Worm (Caenorhabditis elegans) whole organism, L1 larva: ENCODE results near the gene flad-1.

ENCODE experiments used
- C04F5.9 ChIP-seq: sonication (generic microtip); optimal IDR thresholded peaks from 2 replicates; lab custom pipeline; 2016; ENCODE audit warnings: missing genetic modification characterization, missing compliant biosample characterization
- aha-1 ChIP-seq: fragments of 150-350 bp; optimal IDR thresholded peaks from 2 replicates; lab custom pipeline; 2014; ENCODE audit warnings: missing biosample characterization, missing genetic modification characterization
- alr-1 ChIP-seq: fragments of 200-800 bp; sonication (Bioruptor generic); optimal IDR thresholded peaks from 2 replicates; lab custom pipeline; 2018; ENCODE audit warnings: borderline replicate concordance, mild to moderate bottlenecking, missing genetic modification characterization, missing compliant biosample characterization
- aly-2 ChIP-seq: fragments of 150-350 bp; optimal IDR thresholded peaks from 2 replicates; lab custom pipeline; 2014; ENCODE audit warnings: missing biosample characterization, missing genetic modification characterization
- ceh-63 ChIP-seq: fragments of 200-800 bp; sonication (Bioruptor generic); optimal IDR thresholded peaks from 2 replicates; lab custom pipeline; 2018; ENCODE audit warnings: mild to moderate bottlenecking, missing genetic modification characterization, missing compliant biosample characterization
- ceh-8 ChIP-seq: fragments of 200-800 bp; sonication (Bioruptor generic); optimal IDR thresholded peaks from 2 replicates; lab custom pipeline; 2018; ENCODE audit warnings: mild to moderate bottlenecking, missing genetic modification characterization, moderate library complexity, missing compliant biosample characterization
- ceh-82 ChIP-seq, 3 experiments: fragments of 150-350 bp in 1 of 3; sonication (generic microtip) in 2 of 3; optimal IDR thresholded peaks; 2 replicates each; lab custom pipeline; 2014 to 2017; ENCODE audit warnings: missing biosample characterization in 3 of 3, missing genetic modification characterization in 3 of 3
- ceh-90 ChIP-seq: sonication (generic microtip); optimal IDR thresholded peaks from 2 replicates; lab custom pipeline; 2016; ENCODE audit warnings: missing genetic modification characterization, missing compliant biosample characterization
- dpl-1 ChIP-seq, 3 experiments: fragments of 150-350 bp in 2 of 3; sonication (generic microtip) in 1 of 3; optimal IDR thresholded peaks; 2 replicates each; lab custom pipeline; 2014 to 2017; ENCODE audit warnings: missing biosample characterization in 3 of 3, missing genetic modification characterization in 3 of 3, missing genetic modification reagents in 3 of 3
- dsc-1 ChIP-seq: sonication (generic microtip); optimal IDR thresholded peaks from 2 replicates; lab custom pipeline; 2016; ENCODE audit warnings: mild to moderate bottlenecking, missing genetic modification characterization, missing compliant biosample characterization
- egl-13 ChIP-seq: sonication (generic microtip); optimal IDR thresholded peaks from 2 replicates; lab custom pipeline; 2016; ENCODE audit warnings: missing genotype, missing genetic modification reagents, missing genetic modification characterization, missing compliant biosample characterization
- egl-27 ChIP-seq, 2 experiments: fragments of 150-350 bp in 1 of 2; sonication (generic microtip); optimal IDR thresholded peaks; 3 replicates each; lab custom pipeline; 2017 to 2018; ENCODE audit warnings: missing biosample characterization in 2 of 2, missing genetic modification characterization in 2 of 2, missing genetic modification reagents in 2 of 2
- elt-2 ChIP-seq: sonication (generic microtip); optimal IDR thresholded peaks from 2 replicates; lab custom pipeline; 2016; ENCODE audit warnings: missing genetic modification characterization, mild to moderate bottlenecking, inconsistent platforms, missing compliant biosample characterization, missing genetic modification reagents
- elt-3 ChIP-seq, 6 experiments: fragments of 150-350 bp in 1 of 6; sonication (generic microtip); optimal IDR thresholded peaks; 2 replicates each; lab custom pipeline; 2017 to 2018; ENCODE audit warnings: missing biosample characterization in 6 of 6, missing genetic modification characterization in 6 of 6, inconsistent platforms in 1 of 6
- ets-5 ChIP-seq: fragments of 200-800 bp; sonication (Bioruptor generic); IDR thresholded peaks from 2 replicates; pipeline ENCODE4 v1.3.6; 2022; ENCODE audit warnings: missing genetic modification characterization, missing compliant biosample characterization
- fkh-10 ChIP-seq: sonication (generic microtip); optimal IDR thresholded peaks from 2 replicates; lab custom pipeline; 2017; ENCODE audit warnings: missing biosample characterization, missing genetic modification reagents, missing genetic modification characterization
- fkh-8 ChIP-seq: sonication (generic microtip); optimal IDR thresholded peaks from 2 replicates; lab custom pipeline; 2016; ENCODE audit warnings: mild to moderate bottlenecking, missing genetic modification characterization, missing compliant biosample characterization
- hlh-17 ChIP-seq: fragments of 200-800 bp; sonication (Bioruptor generic); optimal IDR thresholded peaks from 2 replicates; lab custom pipeline; 2018; ENCODE audit warnings: missing genetic modification characterization, mild to moderate bottlenecking, missing compliant biosample characterization, moderate library complexity, borderline replicate concordance
- irx-1 ChIP-seq: sonication (generic microtip); optimal IDR thresholded peaks from 2 replicates; lab custom pipeline; 2016; ENCODE audit warnings: missing genetic modification characterization, missing compliant biosample characterization
- isw-1 ChIP-seq: fragments of 200-800 bp; sonication (Bioruptor generic); IDR thresholded peaks from 2 replicates; pipeline ENCODE4 v1.3.6; 2022; ENCODE audit warnings: missing genetic modification characterization, missing compliant biosample characterization
- lin-14 ChIP-seq: fragments of 200-800 bp; sonication (Bioruptor generic); optimal IDR thresholded peaks from 2 replicates; lab custom pipeline; 2018; ENCODE audit warnings: mild to moderate bottlenecking, missing genetic modification characterization, moderate library complexity, missing compliant biosample characterization
- lin-15B ChIP-seq: fragments of 150-350 bp; sonication (generic microtip); optimal IDR thresholded peaks from 3 replicates; lab custom pipeline; 2014; ENCODE audit warnings: missing biosample characterization, missing genetic modification characterization
- lir-3 ChIP-seq: sonication (generic microtip); optimal IDR thresholded peaks from 2 replicates; lab custom pipeline; 2016; ENCODE audit warnings: mild to moderate bottlenecking, missing genetic modification characterization, moderate library complexity, missing compliant biosample characterization; ENCODE audit not compliant: poor library complexity
- nhr-11 ChIP-seq: fragments of 150-350 bp; optimal IDR thresholded peaks from 2 replicates; lab custom pipeline; 2014; ENCODE audit warnings: missing biosample characterization, missing genetic modification characterization
- nhr-12 ChIP-seq: sonication (generic microtip); optimal IDR thresholded peaks from 2 replicates; lab custom pipeline; 2017; ENCODE audit warnings: missing biosample characterization, missing genetic modification characterization
- nhr-20 ChIP-seq: sonication (generic microtip); optimal IDR thresholded peaks from 2 replicates; lab custom pipeline; 2016; ENCODE audit warnings: mild to moderate bottlenecking, missing genetic modification characterization, missing compliant biosample characterization
- nhr-237 ChIP-seq: fragments of 150-350 bp; optimal IDR thresholded peaks from 2 replicates; lab custom pipeline; 2014; ENCODE audit warnings: missing biosample characterization, missing genetic modification characterization
- nhr-28 ChIP-seq: fragments of 150-350 bp; optimal IDR thresholded peaks from 2 replicates; lab custom pipeline; 2014; ENCODE audit warnings: missing biosample characterization, missing genetic modification characterization
- nhr-71 ChIP-seq: sonication (generic microtip); optimal IDR thresholded peaks from 2 replicates; lab custom pipeline; 2016; ENCODE audit warnings: mild to moderate bottlenecking, missing genetic modification characterization, moderate library complexity, missing compliant biosample characterization
- nhr-77 ChIP-seq: fragments of 150-350 bp; optimal IDR thresholded peaks from 2 replicates; lab custom pipeline; 2014; ENCODE audit warnings: missing biosample characterization, missing genetic modification characterization
- nhr-85 ChIP-seq: sonication (generic microtip); peaks from one replicate; lab custom pipeline; 2016; ENCODE audit warnings: missing genetic modification characterization, inconsistent platforms, missing compliant biosample characterization
- nhr-90 ChIP-seq: sonication (generic microtip); optimal IDR thresholded peaks from 2 replicates; lab custom pipeline; 2016; ENCODE audit warnings: mild to moderate bottlenecking, missing genetic modification characterization, missing compliant biosample characterization; ENCODE audit not compliant: poor library complexity
- pag-3 ChIP-seq: sonication (generic microtip); optimal IDR thresholded peaks from 2 replicates; lab custom pipeline; 2017; ENCODE audit warnings: missing genetic modification characterization, mild to moderate bottlenecking, missing compliant biosample characterization, antibody characterized with exemption, borderline replicate concordance; ENCODE audit not compliant: insufficient read depth
- pax-3 ChIP-seq: fragments of 200-800 bp; sonication (Bioruptor generic); optimal IDR thresholded peaks from 2 replicates; lab custom pipeline; 2018; ENCODE audit warnings: mild to moderate bottlenecking, missing genetic modification characterization, moderate library complexity, missing compliant biosample characterization
- pqm-1 ChIP-seq: sonication (generic microtip); optimal IDR thresholded peaks from 3 replicates; lab custom pipeline; 2017; ENCODE audit warnings: missing biosample characterization, missing genetic modification characterization
- rnt-1 ChIP-seq: sonication (generic microtip); optimal IDR thresholded peaks from 2 replicates; lab custom pipeline; 2016; ENCODE audit warnings: mild to moderate bottlenecking, missing genetic modification characterization, moderate library complexity, missing compliant biosample characterization
- skn-1 ChIP-seq: fragments of 150-350 bp; optimal IDR thresholded peaks from 2 replicates; lab custom pipeline; 2014; ENCODE audit warnings: missing biosample characterization, missing genetic modification characterization
- snpc-4 ChIP-seq: fragments of 150-350 bp; optimal IDR thresholded peaks from 2 replicates; lab custom pipeline; 2014; ENCODE audit warnings: missing biosample characterization, missing genetic modification characterization
- snu-23 ChIP-seq: sonication (generic microtip); optimal IDR thresholded peaks from 2 replicates; lab custom pipeline; 2016; ENCODE audit warnings: missing genetic modification characterization, missing compliant biosample characterization
- sptf-1 ChIP-seq: fragments of 150-350 bp; optimal IDR thresholded peaks from 2 replicates; lab custom pipeline; 2014; ENCODE audit warnings: missing biosample characterization, missing genetic modification characterization
- sup-37 ChIP-seq: fragments of 200-800 bp; sonication (Bioruptor generic); optimal IDR thresholded peaks from 2 replicates; lab custom pipeline; 2018; ENCODE audit warnings: mild to moderate bottlenecking, missing genetic modification characterization, missing compliant biosample characterization
- tbx-2 ChIP-seq: sonication (generic microtip); optimal IDR thresholded peaks from 2 replicates; lab custom pipeline; 2016; ENCODE audit warnings: missing genetic modification characterization, missing compliant biosample characterization
- tlp-1 ChIP-seq: fragments of 150-350 bp; optimal IDR thresholded peaks from 2 replicates; lab custom pipeline; 2014; ENCODE audit warnings: missing biosample characterization, missing genetic modification characterization
- unc-130 ChIP-seq: fragments of 150-350 bp; optimal IDR thresholded peaks from 2 replicates; lab custom pipeline; 2017; ENCODE audit warnings: missing biosample characterization, missing genetic modification characterization, inconsistent platforms
- zag-1 ChIP-seq: fragments of 150-350 bp; optimal IDR thresholded peaks from 2 replicates; lab custom pipeline; 2014; ENCODE audit warnings: missing biosample characterization, missing genetic modification characterization
- zip-4 ChIP-seq: fragments of 200-800 bp; sonication (Bioruptor generic); optimal IDR thresholded peaks from 2 replicates; lab custom pipeline; 2018; ENCODE audit warnings: mild to moderate bottlenecking, missing genetic modification characterization, moderate library complexity, missing compliant biosample characterization
- ztf-11 ChIP-seq, 2 experiments: sonication (generic microtip); optimal IDR thresholded peaks; 2 replicates each; lab custom pipeline; 2016 to 2017; ENCODE audit warnings: missing genetic modification characterization in 2 of 2, missing biosample characterization in 1 of 2, missing compliant biosample characterization in 1 of 2

Gene flad-1

DNA sequence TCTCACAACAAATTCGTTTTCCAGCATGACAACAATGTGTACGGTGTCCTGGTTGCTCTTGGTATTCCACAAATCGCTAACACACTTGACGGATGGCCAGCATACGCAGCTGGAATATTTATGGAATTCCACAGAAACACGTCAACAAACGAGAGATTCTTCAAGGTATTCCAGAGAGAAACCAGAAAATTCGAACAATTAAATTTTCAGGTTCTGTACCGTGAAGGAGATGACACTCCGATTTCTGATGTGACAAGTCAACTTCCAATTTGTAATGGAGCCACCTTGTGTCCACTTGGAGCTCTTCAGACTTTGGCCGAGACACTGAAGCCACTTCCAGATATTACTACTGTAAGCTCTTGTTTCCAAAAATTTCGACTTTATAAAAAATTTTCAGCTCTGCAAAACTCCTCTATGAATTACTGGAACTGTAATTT, 10.0 kb upstream of the flad-1 start (continued):
- TF ChIP-seq unc-130 (no peak), snpc-4 (tag; lab: Kevin White, UChicago) (no peak), ceh-8 (GFP tag; lab: Kevin White, UChicago) (no peak), ztf-11 (tag; optimal IDR thresholded peaks at IDR 0.05; lab: Kevin White, UChicago) (no peak), skn-1 (tag; lab: Kevin White, UChicago) (no peak), nhr-20 (peak; percentile 14), nhr-237 (no peak), snu-23 (GFP tag; lab: Kevin White, UChicago) (peak; percentile 48), elt-3 (tag; optimal IDR thresholded peaks at IDR 0.05; lab: Kevin White, UChicago) (no peak), dsc-1 (tag; lab: Kevin White, UChicago) (no peak), C04F5.9 (tag; lab: Kevin White, UChicago) (no peak), nhr-71 (tag; lab: Kevin White, UChicago) (peak; percentile 42), elt-2 (tag; lab: Kevin White, UChicago) (no peak), ceh-82 (tag; optimal IDR thresholded peaks at IDR 0.05; lab: Kevin White, UChicago) (no peak), fkh-8 (tag; lab: Kevin White, UChicago) (no peak), rnt-1 (tag; lab: Kevin White, UChicago) (peak; percentile 54), isw-1 (no peak)

ce11 chrII:9934570-9934969, 9.4 kb upstream of the flad-1 start:
- TF ChIP-seq nhr-85 (tag; lab: Kevin White, UChicago) (no peak), egl-13 (tag; lab: Kevin White, UChicago) (no peak), zag-1 (no peak), fkh-10 (no peak), ceh-90 (tag; lab: Kevin White, UChicago) (no peak), hlh-17 (GFP tag; lab: Kevin White, UChicago) (peak; percentile 28)

ce11 chrII:9935044-9935599, 8.8 kb upstream of the flad-1 start:
- TF ChIP-seq pax-3 (tag; lab: Kevin White, UChicago): no peak
- TF ChIP-seq tlp-1 (tag; lab: Kevin White, UChicago): no peak
- TF ChIP-seq irx-1: no peak
- TF ChIP-seq fkh-10: no peak
- no peak for TF ChIP-seq tbx-2 (tag; lab: Kevin White, UChicago)
- TF ChIP-seq alr-1: no peak
- TF ChIP-seq nhr-90 (tag; lab: Kevin White, UChicago): no peak
- TF ChIP-seq pag-3 (tag; lab: Kevin White, UChicago): no peak
- no peak for TF ChIP-seq nhr-11
- no peak for TF ChIP-seq pqm-1 (tag; lab: Kevin White, UChicago)
- TF ChIP-seq sup-37 (GFP tag; lab: Kevin White, UChicago): no peak
- no peak for TF ChIP-seq isw-1
- TF ChIP-seq elt-2 (tag; lab: Kevin White, UChicago): peak; percentile 63
- no peak for TF ChIP-seq egl-13 (tag; lab: Kevin White, UChicago)
- no peak for TF ChIP-seq ceh-8 (GFP tag; lab: Kevin White, UChicago)
- no peak for TF ChIP-seq ceh-63
- no peak for TF ChIP-seq ztf-11 (tag; optimal IDR thresholded peaks at IDR 0.05; lab: Kevin White, UChicago)
- no peak for TF ChIP-seq aly-2
- no peak for TF ChIP-seq egl-27 (tag; optimal IDR thresholded peaks at IDR 0.05; lab: Kevin White, UChicago)
- TF ChIP-seq dpl-1 (GFP tag; optimal IDR thresholded peaks at IDR 0.05; lab: Kevin White, UChicago): no peak
- no peak for TF ChIP-seq sptf-1 (tag; lab: Kevin White, UChicago)
- TF ChIP-seq nhr-71 (tag; lab: Kevin White, UChicago): peak; percentile 70
- TF ChIP-seq nhr-28 (tag; lab: Kevin White, UChicago): no peak
- TF ChIP-seq aha-1 (tag; lab: Kevin White, UChicago): no peak
- no peak for TF ChIP-seq dsc-1 (tag; lab: Kevin White, UChicago)
- TF ChIP-seq nhr-20: no peak
- peak; percentile 37 for TF ChIP-seq nhr-85 (tag; lab: Kevin White, UChicago)
- no peak for TF ChIP-seq zag-1
- no peak for TF ChIP-seq nhr-77 (tag; lab: Kevin White, UChicago)
- TF ChIP-seq nhr-12 (tag; lab: Kevin White, UChicago): no peak
- no peak for TF ChIP-seq lin-14 (GFP tag; lab: Kevin White, UChicago)
- no peak for TF ChIP-seq zip-4 (GFP tag; lab: Kevin White, UChicago)
- TF ChIP-seq lin-15B (tag; lab: Kevin White, UChicago): no peak
- no peak for TF ChIP-seq ets-5 (GFP tag; lab: Robert Waterston, UW)
- TF ChIP-seq lir-3 (tag; lab: Kevin White, UChicago): no peak
